Worm (Caenorhabditis elegans) whole organism, L2 larva: ENCODE measurements around the gene srt-54.

Experiments
- ceh-82 ChIP-seq: fragments of 150-350 bp; optimal IDR thresholded peaks from 2 replicates; lab custom pipeline; 2014; ENCODE audit warnings: missing biosample characterization, missing genetic modification characterization
- lin-39 ChIP-seq: fragments of 150-350 bp; optimal IDR thresholded peaks from 2 replicates; lab custom pipeline; 2014; ENCODE audit warnings: missing biosample characterization, missing genetic modification reagents, missing genetic modification characterization
- mdl-1 ChIP-seq, 2 experiments: fragments of 150-350 bp in 1 of 2; sonication (generic microtip) in 1 of 2; optimal IDR thresholded peaks; 2 replicates each; lab custom pipeline; 2017; ENCODE audit warnings: missing biosample characterization in 2 of 2, missing genetic modification characterization in 2 of 2
- nhr-12 ChIP-seq: fragments of 150-350 bp; optimal IDR thresholded peaks from 2 replicates; lab custom pipeline; 2014; ENCODE audit warnings: missing biosample characterization, missing genetic modification characterization
- sem-4 ChIP-seq: fragments of 150-350 bp; optimal IDR thresholded peaks from 2 replicates; lab custom pipeline; 2014; ENCODE audit warnings: missing biosample characterization, missing genetic modification reagents, missing genetic modification characterization
- snpc-4 ChIP-seq: fragments of 150-350 bp; optimal IDR thresholded peaks from 2 replicates; lab custom pipeline; 2014; ENCODE audit warnings: missing biosample characterization, missing genetic modification characterization
- zag-1 ChIP-seq: fragments of 150-350 bp; optimal IDR thresholded peaks from 2 replicates; lab custom pipeline; 2014; ENCODE audit warnings: missing biosample characterization, missing genetic modification characterization

DNA sequence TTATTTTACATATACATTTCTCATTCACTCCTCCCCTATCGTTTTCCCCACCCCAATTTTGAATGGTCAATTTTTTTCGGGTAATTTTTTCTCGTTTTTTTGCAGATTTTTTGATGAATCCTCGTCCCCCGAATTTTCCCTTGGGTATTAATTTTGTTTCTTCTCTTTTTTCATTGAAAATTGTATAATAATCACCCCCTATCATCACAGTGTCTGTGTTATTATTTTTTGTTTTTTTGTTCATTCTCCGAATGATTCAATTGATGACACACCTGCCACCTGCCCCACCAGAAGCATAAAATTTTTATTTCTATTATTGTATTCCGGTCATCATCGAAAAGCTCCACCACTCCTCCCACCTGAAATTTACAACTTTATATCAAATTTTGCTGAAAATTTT is 35.3 kb downstream of the srt-54 start, which contains the start of gene T25D3.3:
- TF ChIP-seq ceh-82 (no peak), nhr-12 (tag; lab: Kevin White, UChicago) (no peak), snpc-4 (tag; lab: Kevin White, UChicago) (no peak), zag-1 (tag; lab: Kevin White, UChicago) (no peak), mdl-1 (tag; optimal IDR thresholded peaks at IDR 0.05; lab: Kevin White, UChicago) (no peak), lin-39 (tag; lab: Kevin White, UChicago) (no peak), sem-4 (tag; lab: Kevin White, UChicago) (no peak)
